Worm (Caenorhabditis elegans) whole organism, L2 larva: ENCODE results near the gene mys-1.

Source experiments
- blmp-1 ChIP-seq: sonication (generic microtip); optimal IDR thresholded peaks from 2 replicates; lab custom pipeline; 2017; ENCODE audit warnings: missing genetic modification characterization, mild to moderate bottlenecking, missing compliant biosample characterization, antibody characterized with exemption, moderate library complexity; ENCODE audit not compliant: insufficient read depth
- nhr-10 ChIP-seq: sonication (generic microtip); optimal IDR thresholded peaks from 2 replicates; lab custom pipeline; 2017; ENCODE audit warnings: missing biosample characterization, missing genetic modification characterization
- nhr-11 ChIP-seq: fragments of 150-350 bp; optimal IDR thresholded peaks from 2 replicates; lab custom pipeline; 2014; ENCODE audit warnings: missing biosample characterization, missing genetic modification characterization
- nhr-25 ChIP-seq: fragments of 150-350 bp; sonication (generic microtip); optimal IDR thresholded peaks from 3 replicates; lab custom pipeline; 2014; ENCODE audit warnings: missing biosample characterization, missing genetic modification characterization
- snpc-4 ChIP-seq: fragments of 150-350 bp; optimal IDR thresholded peaks from 2 replicates; lab custom pipeline; 2014; ENCODE audit warnings: missing biosample characterization, missing genetic modification characterization

DNA sequence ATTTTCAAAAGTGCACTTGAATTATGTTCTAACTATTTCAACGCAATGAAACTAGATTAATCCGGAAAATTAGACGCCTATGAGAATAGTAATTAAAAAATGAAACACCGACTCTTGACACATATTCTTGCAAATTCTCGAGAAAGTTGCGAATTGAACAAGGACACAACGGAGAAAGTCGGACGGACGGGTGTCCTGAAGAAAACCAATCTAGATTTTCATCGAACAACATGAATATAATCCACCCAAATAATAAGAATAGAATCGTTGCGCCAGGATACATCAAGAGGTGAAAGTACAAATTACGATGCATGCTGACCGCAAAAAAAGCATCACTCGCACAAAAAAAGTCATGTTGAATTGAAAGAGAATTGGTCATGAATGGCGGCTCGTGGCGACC lies 15.6 kb downstream of the mys-1 start:
- no peak for TF ChIP-seq snpc-4 (tag; lab: Kevin White, UChicago)
- TF ChIP-seq nhr-10 (tag; lab: Kevin White, UChicago): no peak
- TF ChIP-seq blmp-1 (tag; lab: Kevin White, UChicago): no peak
- no peak for TF ChIP-seq nhr-25 (tag; lab: Kevin White, UChicago)
- TF ChIP-seq nhr-11: no peak
